Worm (Caenorhabditis elegans) whole organism, L4 larva: Measurements from ENCODE around the gene nhr-20.
A peak's percentile ranks its signal among the peaks of the same experiment; 100 is the strongest.

Experiments
- F49E8.2 ChIP-seq: sonication (generic microtip); optimal IDR thresholded peaks from 2 replicates; lab custom pipeline; 2016; ENCODE audit warnings: missing compliant biosample characterization, mild to moderate bottlenecking, missing genetic modification characterization, borderline replicate concordance
- R02D3.7 ChIP-seq: fragments of 150-350 bp; sonication (generic microtip); optimal IDR thresholded peaks from 3 replicates; lab custom pipeline; 2014; ENCODE audit warnings: missing biosample characterization, missing genetic modification characterization
- T26A8.4 ChIP-seq: fragments of 200-800 bp; sonication (Bioruptor generic); IDR thresholded peaks from 2 replicates; pipeline ENCODE4 v1.3.6; 2022; ENCODE audit warnings: missing genetic modification characterization, missing compliant biosample characterization
- Y105C5A.15 ChIP-seq: fragments of 200-800 bp; sonication (Bioruptor generic); IDR thresholded peaks from 2 replicates; pipeline ENCODE4 v1.3.6; 2022; ENCODE audit warnings: missing genetic modification characterization, missing compliant biosample characterization
- Y5F2A.4 ChIP-seq: fragments of 200-800 bp; sonication (Bioruptor generic); optimal IDR thresholded peaks from 2 replicates; lab custom pipeline; 2018; ENCODE audit warnings: mild to moderate bottlenecking, missing genetic modification characterization, missing compliant biosample characterization
- aha-1 ChIP-seq: fragments of 150-350 bp; peaks from one replicate; lab custom pipeline; 2014; ENCODE audit warnings: missing biosample characterization, missing genetic modification characterization
- ama-1 ChIP-seq: fragments of 150-350 bp; optimal IDR thresholded peaks from 2 replicates; lab custom pipeline; 2014; ENCODE audit warnings: inconsistent platforms, mixed read lengths
- ceh-44 ChIP-seq: fragments of 200-800 bp; sonication (Bioruptor generic); IDR thresholded peaks from 2 replicates; pipeline ENCODE4 v1.3.6; 2022; ENCODE audit warnings: missing genetic modification reagents, missing genetic modification characterization, missing compliant biosample characterization
- ceh-62 ChIP-seq: sonication (generic microtip); optimal IDR thresholded peaks from 2 replicates; lab custom pipeline; 2017; ENCODE audit warnings: missing biosample characterization, missing genetic modification characterization
- dmd-6 ChIP-seq: fragments of 200-800 bp; sonication (Bioruptor generic); IDR thresholded peaks from 2 replicates; pipeline ENCODE4 v1.3.6; 2022; ENCODE audit warnings: missing genetic modification reagents, missing genetic modification characterization, missing compliant biosample characterization
- dpl-1 ChIP-seq: fragments of 150-350 bp; optimal IDR thresholded peaks from 2 replicates; lab custom pipeline; 2014; ENCODE audit warnings: missing biosample characterization, missing genetic modification reagents, missing genetic modification characterization
- egl-43 ChIP-seq: fragments of 200-800 bp; sonication (Bioruptor generic); IDR thresholded peaks from 2 replicates; pipeline ENCODE4 v1.3.6; 2022; ENCODE audit warnings: missing genetic modification reagents, missing genetic modification characterization, missing compliant biosample characterization
- jun-1 ChIP-seq: fragments of 150-350 bp; optimal IDR thresholded peaks from 2 replicates; lab custom pipeline; 2014; ENCODE audit warnings: missing biosample characterization, missing genetic modification reagents, missing genetic modification characterization
- lin-1 ChIP-seq: fragments of 200-800 bp; sonication (Bioruptor generic); IDR thresholded peaks from 2 replicates; pipeline ENCODE4 v1.3.6; 2022; ENCODE audit warnings: missing genetic modification reagents, missing genetic modification characterization, missing compliant biosample characterization
- lin-13 ChIP-seq: fragments of 150-350 bp; optimal IDR thresholded peaks from 2 replicates; lab custom pipeline; 2014; ENCODE audit warnings: missing biosample characterization, missing genetic modification reagents, missing genetic modification characterization
- lin-38 ChIP-seq: fragments of 200-800 bp; sonication (Bioruptor generic); IDR thresholded peaks from 2 replicates; pipeline ENCODE4 v1.3.6; 2022; ENCODE audit warnings: missing genetic modification reagents, missing genetic modification characterization, missing compliant biosample characterization
- lin-39 ChIP-seq: fragments of 150-350 bp; optimal IDR thresholded peaks from 2 replicates; lab custom pipeline; 2014; ENCODE audit warnings: missing biosample characterization, missing genetic modification reagents, missing genetic modification characterization
- mep-1 ChIP-seq: fragments of 150-350 bp; sonication (generic microtip); optimal IDR thresholded peaks from 3 replicates; lab custom pipeline; 2014; ENCODE audit warnings: missing biosample characterization, missing genetic modification characterization
- mes-2 ChIP-seq: sonication (generic microtip); optimal IDR thresholded peaks from 2 replicates; lab custom pipeline; 2016; ENCODE audit warnings: missing genotype, mild to moderate bottlenecking, missing genetic modification characterization, missing compliant biosample characterization; ENCODE audit not compliant: poor library complexity, severe bottlenecking
- nhr-28 ChIP-seq: fragments of 150-350 bp; optimal IDR thresholded peaks from 2 replicates; lab custom pipeline; 2014; ENCODE audit warnings: missing biosample characterization, missing genetic modification characterization
- php-3 ChIP-seq: fragments of 200-800 bp; sonication (Bioruptor generic); IDR thresholded peaks from 2 replicates; pipeline ENCODE4 v1.3.6; 2022; ENCODE audit warnings: missing genetic modification reagents, missing genetic modification characterization, missing compliant biosample characterization
- set-16 ChIP-seq: fragments of 200-800 bp; sonication (Bioruptor generic); IDR thresholded peaks from 2 replicates; pipeline ENCODE4 v1.3.6; 2022; ENCODE audit warnings: missing genetic modification reagents, missing genetic modification characterization, missing compliant biosample characterization
- tag-97 ChIP-seq: fragments of 200-800 bp; sonication (Bioruptor generic); IDR thresholded peaks from 2 replicates; pipeline ENCODE4 v1.3.6; 2022; ENCODE audit warnings: missing genetic modification characterization, missing compliant biosample characterization
- unc-39 ChIP-seq: sonication (generic microtip); optimal IDR thresholded peaks from 2 replicates; lab custom pipeline; 2017; ENCODE audit warnings: missing biosample characterization, missing genetic modification characterization
- unc-62 ChIP-seq, 3 experiments: fragments of 150-350 bp in 1 of 3; sonication (generic microtip); optimal IDR thresholded peaks in 2 of 3; peaks in 1 of 3; 1 replicate in 1 of 3; 2 replicates in 2 of 3; lab custom pipeline; 2014 to 2017; ENCODE audit warnings: missing biosample characterization in 3 of 3, missing genetic modification characterization in 3 of 3, missing genetic modification reagents in 3 of 3, missing genotype in 1 of 3
- zfp-3 ChIP-seq: fragments of 200-800 bp; sonication (Bioruptor generic); conservative IDR thresholded peaks from 2 replicates; pipeline ENCODE4 v1.3.6; 2022; ENCODE audit warnings: missing genetic modification reagents, missing genetic modification characterization, missing compliant biosample characterization

nhr-20 gene

ce11 chrIII:4280215-4281173, 47.5 kb upstream of the nhr-20 start, which contains the start of gene sup-26 (continued):
- TF ChIP-seq lin-13 (GFP tag; lab: Kevin White, UChicago): no peak
- TF ChIP-seq dmd-6 (GFP tag; lab: Robert Waterston, UW): no peak
- no peak for TF ChIP-seq lin-38 (GFP tag; lab: Robert Waterston, UW)

ce11 chrIII:4278203-4278602, 45.2 kb upstream of the nhr-20 start:
- TF ChIP-seq egl-43: peak; percentile 16; the same call in 1 of the 2 replicates
- no peak for TF ChIP-seq nhr-28 (tag; lab: Kevin White, UChicago)
- TF ChIP-seq unc-62 (GFP tag; optimal IDR thresholded peaks at IDR 0.05 in 1 of 2; lab: Kevin White, UChicago): peak in 1 of 2 experiments; percentile 47
- TF ChIP-seq unc-62 (tag; optimal IDR thresholded peaks at IDR 0.05; lab: Kevin White, UChicago): no peak
- TF ChIP-seq, all 104 proteins: peak for 2

DNA sequence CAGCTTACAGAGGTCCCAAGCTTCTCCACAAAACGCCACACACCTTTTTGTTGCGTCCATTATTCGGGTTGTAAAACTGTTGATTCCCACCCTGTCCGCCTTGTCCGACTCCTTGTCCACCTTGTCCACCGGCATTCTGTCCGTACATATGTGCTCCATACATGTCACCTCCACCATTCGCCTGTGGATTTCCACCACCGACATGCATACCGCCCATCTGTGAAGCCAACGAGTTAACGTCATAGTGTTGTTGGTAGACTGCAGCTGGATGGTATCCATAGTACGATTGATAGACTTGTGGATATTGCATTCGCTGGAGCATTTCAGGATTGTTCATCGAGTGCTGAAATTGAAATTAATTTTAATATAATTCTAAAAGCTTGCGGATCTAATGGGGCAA, 44.7 kb upstream of the nhr-20 start:
- TF ChIP-seq Y5F2A.4: no peak
- TF ChIP-seq set-16: no peak
- TF ChIP-seq unc-62 (GFP tag; optimal IDR thresholded peaks at IDR 0.05 in 1 of 2; lab: Kevin White, UChicago): peak in 1 of 2 experiments; percentile 53
- no peak for TF ChIP-seq unc-62 (tag; optimal IDR thresholded peaks at IDR 0.05; lab: Kevin White, UChicago)
- TF ChIP-seq mes-2: peak; percentile 6
- peak; percentile 58 for TF ChIP-seq aha-1 (tag; lab: Kevin White, UChicago)

DNA sequence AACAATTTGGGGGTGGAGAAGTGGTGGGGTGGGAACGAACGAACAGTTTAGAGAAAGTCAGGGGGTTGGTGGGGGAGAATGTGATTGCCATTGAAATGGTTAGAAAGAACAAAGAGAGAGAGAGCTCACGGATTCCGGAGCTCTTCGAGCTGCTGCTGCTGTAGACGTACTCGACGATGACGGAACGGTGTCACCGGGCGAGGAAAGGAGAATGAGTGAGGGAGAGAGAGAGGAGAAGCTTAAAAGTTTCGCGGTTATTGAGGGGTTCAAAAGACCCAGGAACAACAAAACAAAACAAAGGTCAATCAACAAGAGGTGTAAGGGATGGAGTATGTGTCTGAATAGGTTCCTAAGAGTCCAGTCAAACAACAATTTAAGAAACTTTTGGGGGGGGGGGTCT, 43.3 kb upstream of the nhr-20 start:
- peak; percentile 32; the same call in 1 of the 2 replicates for TF ChIP-seq set-16
- TF ChIP-seq lin-39: no peak

- TF ChIP-seq mep-1 (tag; lab: Kevin White, UChicago): no peak
- TF ChIP-seq R02D3.7 (tag; lab: Kevin White, UChicago): no peak
- no peak for TF ChIP-seq ceh-62
- no peak for TF ChIP-seq Y105C5A.15
- TF ChIP-seq tag-97: no peak
- TF ChIP-seq unc-62 (GFP tag; optimal IDR thresholded peaks at IDR 0.05 in 1 of 2; lab: Kevin White, UChicago): peak in 1 of 2 experiments; percentile 23
- no peak for TF ChIP-seq unc-62 (tag; optimal IDR thresholded peaks at IDR 0.05; lab: Kevin White, UChicago)
- TF ChIP-seq lin-1: no peak
- peak; percentile 8 for TF ChIP-seq ama-1
- peak; percentile 15 for TF ChIP-seq jun-1 (tag; lab: Kevin White, UChicago)
- TF ChIP-seq T26A8.4 (GFP tag; lab: Robert Waterston, UW): no peak
- no peak for TF ChIP-seq php-3
- TF ChIP-seq dpl-1: peak; percentile 15
Observed at ce11 chrIII:4275704-4276103, 42.7 kb upstream of the nhr-20 start.

- TF ChIP-seq ceh-44 (GFP tag; lab: Robert Waterston, UW) (no peak), unc-62 (GFP tag; optimal IDR thresholded peaks at IDR 0.05 in 1 of 2; lab: Kevin White, UChicago) (peak in 1 of 2 experiments; percentile 93), unc-62 (tag; optimal IDR thresholded peaks at IDR 0.05; lab: Kevin White, UChicago) (no peak)
Observed at ce11 chrIII:4274524-4274923, 41.5 kb upstream of the nhr-20 start.

ce11 chrIII:4272864-4273263, 39.8 kb upstream of the nhr-20 start:
- TF ChIP-seq F49E8.2 (tag; lab: Kevin White, UChicago) (no peak), zfp-3 (0 out of 2 replicates have a peak, but pooled peaks have one; percentile 31)

- TF ChIP-seq unc-39 (no peak), unc-62 (GFP tag; optimal IDR thresholded peaks at IDR 0.05 in 1 of 2; lab: Kevin White, UChicago) (peak in 1 of 2 experiments; percentile 92), unc-62 (tag; optimal IDR thresholded peaks at IDR 0.05; lab: Kevin White, UChicago) (no peak)
- TF ChIP-seq, all 104 proteins: peak for 1
Observed at ce11 chrIII:4271059-4271458, 38.0 kb upstream of the nhr-20 start.
